Worm (Caenorhabditis elegans) whole organism, midembryonic: ENCODE measurements around the gene cal-7.

Source experiments
- T22C8.4 ChIP-seq: fragments of 200-800 bp; sonication (Bioruptor generic); IDR thresholded peaks from 2 replicates; pipeline ENCODE4 v1.3.6; 2022; ENCODE audit warnings: missing genetic modification characterization, missing compliant biosample characterization
- cog-1 ChIP-seq: sonication (generic microtip); optimal IDR thresholded peaks from 2 replicates; lab custom pipeline; 2016; ENCODE audit warnings: missing genetic modification characterization, missing compliant biosample characterization
- flt-1 ChIP-seq: fragments of 200-800 bp; sonication (Bioruptor generic); IDR thresholded peaks from 2 replicates; pipeline ENCODE4 v1.3.6; 2022; ENCODE audit warnings: missing genetic modification characterization, missing compliant biosample characterization
- klf-2 ChIP-seq: fragments of 200-800 bp; sonication (Bioruptor generic); conservative IDR thresholded peaks from 2 replicates; pipeline ENCODE4 v1.3.6; 2022; ENCODE audit warnings: missing genetic modification reagents, missing genetic modification characterization, missing compliant biosample characterization
- med-1 ChIP-seq: sonication (generic microtip); optimal IDR thresholded peaks from 2 replicates; lab custom pipeline; 2017; ENCODE audit warnings: missing genetic modification characterization, mild to moderate bottlenecking, missing compliant biosample characterization, antibody characterized with exemption, missing genetic modification reagents; ENCODE audit not compliant: insufficient read depth
- ref-1 ChIP-seq: fragments of 200-800 bp; sonication (Bioruptor generic); conservative IDR thresholded peaks from 2 replicates; pipeline ENCODE4 v1.3.6; 2022; ENCODE audit warnings: missing genetic modification reagents, missing genetic modification characterization, missing compliant biosample characterization
- tab-1 ChIP-seq: fragments of 200-800 bp; sonication (Bioruptor generic); IDR thresholded peaks from 2 replicates; pipeline ENCODE4 v1.3.6; 2022; ENCODE audit warnings: missing genetic modification characterization, missing compliant biosample characterization
- ztf-23 ChIP-seq: fragments of 200-800 bp; sonication (Bioruptor generic); IDR thresholded peaks from 2 replicates; pipeline ENCODE4 v1.3.6; 2022; ENCODE audit warnings: missing genetic modification reagents, missing genetic modification characterization, missing compliant biosample characterization
- ztf-29 ChIP-seq: fragments of 200-800 bp; sonication (Bioruptor generic); IDR thresholded peaks from 2 replicates; pipeline ENCODE4 v1.3.6; 2022; ENCODE audit warnings: missing genetic modification reagents, missing genetic modification characterization, missing compliant biosample characterization

The cal-7 gene

ce11 chrV:9733920-9734454, at the start of gene cal-7:
Gene cal-7 (plus strand): TSS chrV:9734103.
- TF ChIP-seq flt-1 (GFP tag; lab: Robert Waterston, UW) (no peak), cog-1 (tag; lab: Kevin White, UChicago) (no peak), ztf-29 (GFP tag; lab: Robert Waterston, UW) (no peak), med-1 (GFP tag; lab: Kevin White, UChicago) (no peak), ref-1 (no peak), tab-1 (GFP tag; lab: Robert Waterston, UW) (no peak), T22C8.4 (no peak)

ce11 chrV:9685559-9685958, 48.3 kb upstream of the cal-7 start, which contains the start of gene ZK287.4:
Gene ZK287.4 (minus strand): TSS chrV:9685659.
- TF ChIP-seq med-1 (GFP tag; lab: Kevin White, UChicago) (no peak), cog-1 (tag; lab: Kevin White, UChicago) (no peak), ztf-29 (GFP tag; lab: Robert Waterston, UW) (no peak), flt-1 (GFP tag; lab: Robert Waterston, UW) (no peak), klf-2 (GFP tag; lab: Robert Waterston, UW) (no peak), tab-1 (GFP tag; lab: Robert Waterston, UW) (no peak), ref-1 (no peak), ztf-23 (GFP tag; lab: Robert Waterston, UW) (no peak), T22C8.4 (no peak)

- no peak for TF ChIP-seq tab-1 (GFP tag; lab: Robert Waterston, UW)
Observed at ce11 chrV:9689364-9689763, 44.5 kb upstream of the cal-7 start.

ce11 chrV:9690099-9690572, 43.8 kb upstream of the cal-7 start, which contains the start of gene rbx-1:
Gene rbx-1 (minus strand): TSS chrV:9690522.
- TF ChIP-seq ztf-23 (GFP tag; lab: Robert Waterston, UW) (no peak), tab-1 (GFP tag; lab: Robert Waterston, UW) (no peak), klf-2 (GFP tag; lab: Robert Waterston, UW) (no peak), flt-1 (GFP tag; lab: Robert Waterston, UW) (no peak), med-1 (GFP tag; lab: Kevin White, UChicago) (no peak), cog-1 (tag; lab: Kevin White, UChicago) (no peak), ztf-29 (GFP tag; lab: Robert Waterston, UW) (no peak), ref-1 (no peak)

ce11 chrV:9690728-9691127, 43.2 kb upstream of the cal-7 start:
- TF ChIP-seq flt-1 (GFP tag; lab: Robert Waterston, UW) (no peak), ztf-29 (GFP tag; lab: Robert Waterston, UW) (no peak), med-1 (GFP tag; lab: Kevin White, UChicago) (no peak), tab-1 (GFP tag; lab: Robert Waterston, UW) (no peak), ztf-23 (GFP tag; lab: Robert Waterston, UW) (0 out of 2 replicates have a peak, but pooled peaks have one; percentile 31)

- TF ChIP-seq med-1 (GFP tag; lab: Kevin White, UChicago) (no peak), T22C8.4 (no peak), ztf-29 (GFP tag; lab: Robert Waterston, UW) (0 out of 2 replicates have a peak, but pooled peaks have one; percentile 30), ref-1 (no peak), ztf-23 (GFP tag; lab: Robert Waterston, UW) (0 out of 2 replicates have a peak, but pooled peaks have one; percentile 43), tab-1 (GFP tag; lab: Robert Waterston, UW) (no peak), klf-2 (GFP tag; lab: Robert Waterston, UW) (no peak), cog-1 (tag; lab: Kevin White, UChicago) (no peak), flt-1 (GFP tag; lab: Robert Waterston, UW) (peak; percentile 50; the same call in 1 of the 2 replicates)
Observed at ce11 chrV:9692109-9692581, 41.8 kb upstream of the cal-7 start, which contains the start of gene ztf-9. Gene ztf-9 (minus strand): TSS chrV:9692159.

- TF ChIP-seq med-1 (GFP tag; lab: Kevin White, UChicago): no peak
- TF ChIP-seq ref-1: no peak
- TF ChIP-seq tab-1 (GFP tag; lab: Robert Waterston, UW): no peak
- no peak for TF ChIP-seq flt-1 (GFP tag; lab: Robert Waterston, UW)
Observed at ce11 chrV:9692649-9693112, 41.2 kb upstream of the cal-7 start, which contains the start of gene ZK287.7. Gene ZK287.7 (plus strand): TSS chrV:9693062.

ce11 chrV:9696715-9697114, 37.2 kb upstream of the cal-7 start, which contains the start of gene her-1:
Gene her-1 (plus strand): TSS chrV:9697015.
- TF ChIP-seq flt-1 (GFP tag; lab: Robert Waterston, UW): no peak
- no peak for TF ChIP-seq ztf-29 (GFP tag; lab: Robert Waterston, UW)
- TF ChIP-seq med-1 (GFP tag; lab: Kevin White, UChicago): no peak
- no peak for TF ChIP-seq ztf-23 (GFP tag; lab: Robert Waterston, UW)
- no peak for TF ChIP-seq klf-2 (GFP tag; lab: Robert Waterston, UW)
- TF ChIP-seq tab-1 (GFP tag; lab: Robert Waterston, UW): no peak
- TF ChIP-seq cog-1 (tag; lab: Kevin White, UChicago): no peak
- no peak for TF ChIP-seq T22C8.4
- TF ChIP-seq ref-1: no peak

ce11 chrV:9699216-9699615, 34.7 kb upstream of the cal-7 start:
- TF ChIP-seq ztf-23 (GFP tag; lab: Robert Waterston, UW) (no peak), ref-1 (no peak), ztf-29 (GFP tag; lab: Robert Waterston, UW) (no peak), T22C8.4 (no peak), tab-1 (GFP tag; lab: Robert Waterston, UW) (no peak), klf-2 (GFP tag; lab: Robert Waterston, UW) (no peak), cog-1 (tag; lab: Kevin White, UChicago) (no peak), flt-1 (GFP tag; lab: Robert Waterston, UW) (no peak), med-1 (GFP tag; lab: Kevin White, UChicago) (no peak)
